Worm (Caenorhabditis elegans) whole organism, young adult: ENCODE measurements around the gene srx-87.

ENCODE experiments used
- B0035.1 ChIP-seq: sonication (generic microtip); optimal IDR thresholded peaks from 2 replicates; lab custom pipeline; 2016; ENCODE audit warnings: missing genetic modification characterization, mild to moderate bottlenecking, missing compliant biosample characterization, missing genotype, missing genetic modification reagents
- B0261.1 ChIP-seq: sonication (generic microtip); optimal IDR thresholded peaks from 2 replicates; lab custom pipeline; 2016; ENCODE audit warnings: mild to moderate bottlenecking, missing genetic modification characterization, moderate library complexity, missing compliant biosample characterization
- F33H1.4 ChIP-seq: fragments of 200-800 bp; sonication (Bioruptor generic); IDR thresholded peaks from 2 replicates; pipeline ENCODE4 v1.3.6; 2022; ENCODE audit warnings: missing genetic modification reagents, missing genetic modification characterization, missing compliant biosample characterization
- F39B2.1 ChIP-seq: fragments of 200-800 bp; sonication (Bioruptor generic); IDR thresholded peaks from 2 replicates; pipeline ENCODE4 v1.3.6; 2022; ENCODE audit warnings: missing genetic modification reagents, missing genetic modification characterization, missing compliant biosample characterization
- F57A8.1 ChIP-seq: fragments of 200-800 bp; sonication (Bioruptor generic); optimal IDR thresholded peaks from 2 replicates; lab custom pipeline; 2018; ENCODE audit warnings: mild to moderate bottlenecking, missing genetic modification characterization, moderate library complexity, missing compliant biosample characterization
- T26A5.8 ChIP-seq: sonication (generic microtip); optimal IDR thresholded peaks from 2 replicates; lab custom pipeline; 2016; ENCODE audit warnings: missing genetic modification characterization, missing compliant biosample characterization
- akir-1 ChIP-seq: fragments of 200-800 bp; sonication (Bioruptor generic); optimal IDR thresholded peaks from 2 replicates; lab custom pipeline; 2018; ENCODE audit warnings: mild to moderate bottlenecking, missing genetic modification characterization, moderate library complexity, missing compliant biosample characterization
- ama-1 ChIP-seq, 3 experiments: fragments of 150-350 bp in 1 of 3; sonication (generic microtip) in 2 of 3; optimal IDR thresholded peaks; 2 replicates each; lab custom pipeline; 2014 to 2018; ENCODE audit warnings: missing biosample characterization in 2 of 3, missing genetic modification characterization in 2 of 3, missing genetic modification reagents in 2 of 3
- aptf-2 ChIP-seq: fragments of 200-800 bp; sonication (Bioruptor generic); conservative IDR thresholded peaks from 2 replicates; pipeline ENCODE4 v1.3.6; 2022; ENCODE audit warnings: missing genetic modification reagents, missing genetic modification characterization, missing compliant biosample characterization
- atf-7 ChIP-seq: sonication (generic microtip); optimal IDR thresholded peaks from 2 replicates; lab custom pipeline; 2017; ENCODE audit warnings: mild to moderate bottlenecking, missing genetic modification characterization, missing compliant biosample characterization
- bed-1 ChIP-seq: fragments of 200-800 bp; sonication (Bioruptor generic); IDR thresholded peaks from 2 replicates; pipeline ENCODE4 v1.3.6; 2022; ENCODE audit warnings: missing genetic modification reagents, missing genetic modification characterization, missing compliant biosample characterization
- ceh-27 ChIP-seq: fragments of 200-800 bp; sonication (Bioruptor generic); optimal IDR thresholded peaks from 2 replicates; lab custom pipeline; 2018; ENCODE audit warnings: mild to moderate bottlenecking, missing genetic modification characterization, moderate library complexity, missing compliant biosample characterization
- ceh-79 ChIP-seq: sonication (generic microtip); optimal IDR thresholded peaks from 2 replicates; lab custom pipeline; 2017; ENCODE audit warnings: mild to moderate bottlenecking, missing genetic modification characterization, missing compliant biosample characterization
- ceh-91 ChIP-seq: fragments of 200-800 bp; sonication (Bioruptor generic); IDR thresholded peaks from 2 replicates; pipeline ENCODE4 v1.3.6; 2022; ENCODE audit warnings: missing genetic modification reagents, missing genetic modification characterization, missing compliant biosample characterization
- chd-7 ChIP-seq: sonication (generic microtip); optimal IDR thresholded peaks from 2 replicates; lab custom pipeline; 2016; ENCODE audit warnings: mild to moderate bottlenecking, missing genetic modification characterization, moderate library complexity, missing compliant biosample characterization
- dpff-1 ChIP-seq: sonication (generic microtip); optimal IDR thresholded peaks from 2 replicates; lab custom pipeline; 2017; ENCODE audit warnings: mild to moderate bottlenecking, missing genetic modification characterization, missing compliant biosample characterization
- efl-1 ChIP-seq: fragments of 150-350 bp; optimal IDR thresholded peaks from 2 replicates; lab custom pipeline; 2014; ENCODE audit warnings: missing biosample characterization, missing genetic modification reagents, missing genetic modification characterization
- egl-44 ChIP-seq: fragments of 200-800 bp; sonication (Bioruptor generic); IDR thresholded peaks from 2 replicates; pipeline ENCODE4 v1.3.6; 2022; ENCODE audit warnings: missing genetic modification reagents, missing genetic modification characterization, missing compliant biosample characterization
- ets-4 ChIP-seq: fragments of 200-800 bp; sonication (Bioruptor generic); optimal IDR thresholded peaks from 2 replicates; lab custom pipeline; 2018; ENCODE audit warnings: mild to moderate bottlenecking, missing genetic modification characterization, missing compliant biosample characterization
- gei-17 ChIP-seq: fragments of 200-800 bp; sonication (Bioruptor generic); optimal IDR thresholded peaks from 2 replicates; lab custom pipeline; 2018; ENCODE audit warnings: mild to moderate bottlenecking, missing genetic modification characterization, missing compliant biosample characterization
- hlh-12 ChIP-seq: sonication (generic microtip); optimal IDR thresholded peaks from 2 replicates; lab custom pipeline; 2016; ENCODE audit warnings: missing genetic modification characterization, missing compliant biosample characterization
- hlh-26 ChIP-seq: fragments of 200-800 bp; sonication (Bioruptor generic); conservative IDR thresholded peaks from 2 replicates; pipeline ENCODE4 v1.3.6; 2022; ENCODE audit warnings: missing genetic modification reagents, missing genetic modification characterization, missing compliant biosample characterization
- hmg-1.2 ChIP-seq: fragments of 200-800 bp; sonication (Bioruptor generic); IDR thresholded peaks from 2 replicates; pipeline ENCODE4 v1.3.6; 2022; ENCODE audit warnings: missing genetic modification reagents, missing genetic modification characterization, missing compliant biosample characterization
- hsf-1 ChIP-seq: fragments of 200-800 bp; sonication (Bioruptor generic); IDR thresholded peaks from 2 replicates; pipeline ENCODE4 v1.3.6; 2022; ENCODE audit warnings: missing genetic modification reagents, missing genetic modification characterization, missing compliant biosample characterization
- lag-1 ChIP-seq: fragments of 200-800 bp; sonication (Bioruptor generic); IDR thresholded peaks from 2 replicates; pipeline ENCODE4 v1.3.6; 2022; ENCODE audit warnings: missing genetic modification reagents, missing genetic modification characterization, missing compliant biosample characterization
- let-607 ChIP-seq, 2 experiments: fragments of 200-800 bp in 1 of 2; sonication (Bioruptor generic) in 1 of 2; sonication (generic microtip) in 1 of 2; optimal IDR thresholded peaks; 2 replicates each; lab custom pipeline; 2016 to 2018; ENCODE audit warnings: mild to moderate bottlenecking in 2 of 2, missing compliant biosample characterization in 2 of 2, missing genetic modification characterization in 2 of 2, moderate library complexity in 2 of 2, missing genotype in 1 of 2
- lin-35 ChIP-seq, 3 experiments: fragments of 150-350 bp in 2 of 3; sonication (generic microtip) in 1 of 3; optimal IDR thresholded peaks; 2 replicates each; lab custom pipeline; 2014 to 2018; ENCODE audit warnings: missing biosample characterization in 3 of 3, missing genetic modification characterization in 3 of 3, missing genetic modification reagents in 3 of 3
- lsl-1 ChIP-seq: fragments of 200-800 bp; sonication (Bioruptor generic); optimal IDR thresholded peaks from 2 replicates; lab custom pipeline; 2018; ENCODE audit warnings: mild to moderate bottlenecking, missing genetic modification characterization, moderate library complexity, missing compliant biosample characterization
- madf-3 ChIP-seq: fragments of 200-800 bp; sonication (Bioruptor generic); IDR thresholded peaks from 2 replicates; pipeline ENCODE4 v1.3.6; 2022; ENCODE audit warnings: missing genetic modification reagents, missing genetic modification characterization, missing compliant biosample characterization
- madf-8 ChIP-seq: fragments of 200-800 bp; sonication (Bioruptor generic); conservative IDR thresholded peaks from 2 replicates; pipeline ENCODE4 v1.3.6; 2022; ENCODE audit warnings: missing genetic modification reagents, missing genetic modification characterization, missing compliant biosample characterization
- mel-28 ChIP-seq: sonication (generic microtip); optimal IDR thresholded peaks from 2 replicates; lab custom pipeline; 2016; ENCODE audit warnings: borderline replicate concordance, mild to moderate bottlenecking, missing genetic modification characterization, missing compliant biosample characterization
- mes-4 ChIP-seq: sonication (generic microtip); optimal IDR thresholded peaks from 2 replicates; lab custom pipeline; 2016; ENCODE audit warnings: missing genotype, missing genetic modification characterization, missing compliant biosample characterization
- nhr-120 ChIP-seq: fragments of 200-800 bp; sonication (Bioruptor generic); IDR thresholded peaks from 2 replicates; pipeline ENCODE4 v1.3.6; 2022; ENCODE audit warnings: missing genetic modification characterization, missing compliant biosample characterization
- nhr-179 ChIP-seq: sonication (generic microtip); optimal IDR thresholded peaks from 2 replicates; lab custom pipeline; 2016; ENCODE audit warnings: mild to moderate bottlenecking, missing genetic modification characterization, missing compliant biosample characterization
- nhr-27 ChIP-seq: fragments of 200-800 bp; sonication (Bioruptor generic); optimal IDR thresholded peaks from 2 replicates; lab custom pipeline; 2018; ENCODE audit warnings: mild to moderate bottlenecking, missing genetic modification characterization, moderate library complexity, missing compliant biosample characterization
- pbrm-1 ChIP-seq: fragments of 200-800 bp; sonication (Bioruptor generic); IDR thresholded peaks from 2 replicates; pipeline ENCODE4 v1.3.6; 2022; ENCODE audit warnings: missing genetic modification reagents, missing genetic modification characterization, missing compliant biosample characterization
- pha-4 ChIP-seq: fragments of 150-350 bp; sonication (generic microtip); optimal IDR thresholded peaks from 2 replicates; lab custom pipeline; 2014; ENCODE audit warnings: missing biosample characterization, missing genetic modification reagents, missing genetic modification characterization
- repo-1 ChIP-seq: sonication (generic microtip); optimal IDR thresholded peaks from 2 replicates; lab custom pipeline; 2017; ENCODE audit warnings: mild to moderate bottlenecking, missing genetic modification characterization, missing compliant biosample characterization
- sea-2 ChIP-seq: fragments of 200-800 bp; sonication (Bioruptor generic); IDR thresholded peaks from 2 replicates; pipeline ENCODE4 v1.3.6; 2022; ENCODE audit warnings: missing genetic modification characterization, missing compliant biosample characterization
- snpc-1.1 ChIP-seq: sonication (generic microtip); optimal IDR thresholded peaks from 2 replicates; lab custom pipeline; 2017; ENCODE audit warnings: missing genetic modification characterization, mild to moderate bottlenecking, missing compliant biosample characterization, antibody characterized with exemption, moderate library complexity, missing genotype, missing genetic modification reagents; ENCODE audit not compliant: insufficient read depth
- snpc-3.4 ChIP-seq: sonication (generic microtip); optimal IDR thresholded peaks from 2 replicates; lab custom pipeline; 2017; ENCODE audit warnings: missing genetic modification characterization, mild to moderate bottlenecking, missing compliant biosample characterization, antibody characterized with exemption, moderate library complexity, missing genotype, missing genetic modification reagents
- tbp1 ChIP-seq: fragments of 200-800 bp; sonication (Bioruptor generic); optimal IDR thresholded peaks from 2 replicates; lab custom pipeline; 2018; ENCODE audit warnings: mild to moderate bottlenecking, missing genetic modification characterization, missing compliant biosample characterization
- tlf-1 ChIP-seq: fragments of 200-800 bp; sonication (Bioruptor generic); optimal IDR thresholded peaks from 2 replicates; lab custom pipeline; 2018; ENCODE audit warnings: mild to moderate bottlenecking, missing genetic modification characterization, missing compliant biosample characterization
- unc-130 ChIP-seq: sonication (generic microtip); optimal IDR thresholded peaks from 2 replicates; lab custom pipeline; 2016; ENCODE audit warnings: missing genetic modification reagents, missing genetic modification characterization, missing compliant biosample characterization
- zfh-2 ChIP-seq: fragments of 200-800 bp; sonication (Bioruptor generic); conservative IDR thresholded peaks from 2 replicates; pipeline ENCODE4 v1.3.6; 2022; ENCODE audit warnings: missing genetic modification reagents, missing genetic modification characterization, missing compliant biosample characterization
- ztf-18 ChIP-seq: sonication (generic microtip); optimal IDR thresholded peaks from 2 replicates; lab custom pipeline; 2016; ENCODE audit warnings: missing genotype, mild to moderate bottlenecking, missing genetic modification characterization, missing compliant biosample characterization
- ztf-3 ChIP-seq: fragments of 200-800 bp; sonication (Bioruptor generic); optimal IDR thresholded peaks from 2 replicates; lab custom pipeline; 2018; ENCODE audit warnings: mild to moderate bottlenecking, missing genetic modification characterization, missing compliant biosample characterization

The srx-87 gene

ce11 chrV:11531831-11532534 is 32.7 kb upstream of the srx-87 start (continued):
- TF ChIP-seq chd-7 (peak; percentile 69), mes-4 (tag; lab: Kevin White, UChicago) (no peak), nhr-179 (no peak), ama-1 (optimal IDR thresholded peaks at IDR 0.05; lab: Kevin White, UChicago) (no peak), ama-1 (GFP tag; optimal IDR thresholded peaks at IDR 0.05; lab: Kevin White, UChicago) (no peak), F39B2.1 (GFP tag; lab: Robert Waterston, UW) (no peak), akir-1 (GFP tag; lab: Kevin White, UChicago) (no peak), ceh-79 (no peak), zfh-2 (GFP tag; lab: Robert Waterston, UW) (peak; percentile 79), snpc-3.4 (no peak), nhr-27 (tag; lab: Kevin White, UChicago) (no peak), tlf-1 (GFP tag; lab: Kevin White, UChicago) (peak; percentile 42), ceh-91 (GFP tag; lab: Robert Waterston, UW) (no peak), bed-1 (GFP tag; lab: Robert Waterston, UW) (no peak), snpc-1.1 (tag; lab: Kevin White, UChicago) (no peak), lin-35 (GFP tag; optimal IDR thresholded peaks at IDR 0.05; lab: Kevin White, UChicago) (peak in 1 of 3 experiments; percentile 1), ztf-18 (tag; lab: Kevin White, UChicago) (peak; percentile 37), lag-1 (GFP tag; lab: Robert Waterston, UW) (no peak), nhr-120 (GFP tag; lab: Robert Waterston, UW) (no peak), atf-7 (tag; lab: Kevin White, UChicago) (peak; percentile 81), pha-4 (tag; lab: Kevin White, UChicago) (no peak), gei-17 (GFP tag; lab: Kevin White, UChicago) (peak; percentile 20), mel-28 (tag; lab: Kevin White, UChicago) (no peak), hlh-12 (no peak), hsf-1 (GFP tag; lab: Robert Waterston, UW) (no peak), efl-1 (GFP tag; lab: Kevin White, UChicago) (no peak), tbp1 (GFP tag; lab: Kevin White, UChicago) (peak; percentile 22), ets-4 (GFP tag; lab: Kevin White, UChicago) (peak; percentile 28), sea-2 (GFP tag; lab: Robert Waterston, UW) (no peak), ztf-3 (GFP tag; lab: Kevin White, UChicago) (peak; percentile 34), B0035.1 (tag; lab: Kevin White, UChicago) (no peak), F33H1.4 (no peak), unc-130 (no peak), T26A5.8 (tag; lab: Kevin White, UChicago) (no peak), ceh-27 (GFP tag; lab: Kevin White, UChicago) (peak; percentile 32), hmg-1.2 (peak; percentile 78), pbrm-1 (GFP tag; lab: Robert Waterston, UW) (0 out of 2 replicates have a peak, but pooled peaks have one; percentile 50), F57A8.1 (GFP tag; lab: Kevin White, UChicago) (no peak), lsl-1 (GFP tag; lab: Kevin White, UChicago) (no peak), hlh-26 (no peak), madf-8 (GFP tag; lab: Robert Waterston, UW) (no peak), aptf-2 (GFP tag; lab: Robert Waterston, UW) (no peak), egl-44 (GFP tag; lab: Robert Waterston, UW) (0 out of 2 replicates have a peak, but pooled peaks have one; percentile 57), B0261.1 (no peak), madf-3 (GFP tag; lab: Robert Waterston, UW) (0 out of 2 replicates have a peak, but pooled peaks have one; percentile 23), let-607 (tag; optimal IDR thresholded peaks at IDR 0.05; lab: Kevin White, UChicago) (peak in 1 of 2 experiments; percentile 64), repo-1 (peak; percentile 59), dpff-1 (no peak)
